Worm (Caenorhabditis elegans) whole organism, L3 larva: ENCODE data around the gene C08E8.10.

Experiments
- R02D3.7 ChIP-seq: fragments of 150-350 bp; optimal IDR thresholded peaks from 2 replicates; lab custom pipeline; 2014; ENCODE audit warnings: missing biosample characterization, missing genetic modification characterization
- ZK546.5 ChIP-seq: sonication (generic microtip); optimal IDR thresholded peaks from 2 replicates; lab custom pipeline; 2017; ENCODE audit warnings: missing biosample characterization, missing genetic modification characterization
- ama-1 ChIP-seq: fragments of 150-350 bp; optimal IDR thresholded peaks from 2 replicates; lab custom pipeline; 2018
- ceh-16 ChIP-seq: sonication (generic microtip); optimal IDR thresholded peaks from 2 replicates; lab custom pipeline; 2017; ENCODE audit warnings: missing biosample characterization, missing genetic modification characterization
- ceh-28 ChIP-seq: fragments of 150-350 bp; optimal IDR thresholded peaks from 2 replicates; lab custom pipeline; 2014; ENCODE audit warnings: missing biosample characterization, missing genetic modification reagents, missing genetic modification characterization
- ceh-82 ChIP-seq: fragments of 150-350 bp; optimal IDR thresholded peaks from 2 replicates; lab custom pipeline; 2014; ENCODE audit warnings: missing biosample characterization, missing genetic modification characterization
- ceh-9 ChIP-seq: sonication (generic microtip); optimal IDR thresholded peaks from 2 replicates; lab custom pipeline; 2018; ENCODE audit warnings: missing biosample characterization, missing genetic modification characterization
- daf-12 ChIP-seq: fragments of 150-350 bp; optimal IDR thresholded peaks from 2 replicates; lab custom pipeline; 2014; ENCODE audit warnings: missing biosample characterization, missing genetic modification reagents, missing genetic modification characterization
- egl-27 ChIP-seq: sonication (generic microtip); optimal IDR thresholded peaks from 4 replicates; lab custom pipeline; 2017; ENCODE audit warnings: missing biosample characterization, missing genetic modification reagents, missing genetic modification characterization
- elt-1 ChIP-seq: fragments of 150-350 bp; optimal IDR thresholded peaks from 2 replicates; lab custom pipeline; 2014; ENCODE audit warnings: missing biosample characterization, missing genetic modification characterization
- elt-2 ChIP-seq: sonication (generic microtip); optimal IDR thresholded peaks from 2 replicates; lab custom pipeline; 2016; ENCODE audit warnings: missing genetic modification reagents, mild to moderate bottlenecking, missing genetic modification characterization, missing compliant biosample characterization
- eor-1 ChIP-seq, 2 experiments: fragments of 150-350 bp; optimal IDR thresholded peaks; 2 replicates each; lab custom pipeline; 2014 to 2018; ENCODE audit warnings: missing biosample characterization in 2 of 2, missing genetic modification characterization in 2 of 2
- fkh-10 ChIP-seq: sonication (generic microtip); optimal IDR thresholded peaks from 2 replicates; lab custom pipeline; 2017; ENCODE audit warnings: missing biosample characterization, missing genetic modification reagents, missing genetic modification characterization
- jun-1 ChIP-seq: fragments of 150-350 bp; optimal IDR thresholded peaks from 2 replicates; lab custom pipeline; 2014; ENCODE audit warnings: missing biosample characterization, missing genetic modification reagents, missing genetic modification characterization
- lin-15B ChIP-seq: fragments of 150-350 bp; optimal IDR thresholded peaks from 2 replicates; lab custom pipeline; 2014; ENCODE audit warnings: missing biosample characterization, missing genetic modification characterization
- lin-39 ChIP-seq: fragments of 150-350 bp; optimal IDR thresholded peaks from 2 replicates; lab custom pipeline; 2018; ENCODE audit warnings: missing biosample characterization, missing genetic modification reagents, missing genetic modification characterization
- lsy-12 ChIP-seq: sonication (generic microtip); optimal IDR thresholded peaks from 2 replicates; lab custom pipeline; 2016; ENCODE audit warnings: mild to moderate bottlenecking, missing genetic modification characterization, missing compliant biosample characterization
- mdl-1 ChIP-seq: fragments of 150-350 bp; optimal IDR thresholded peaks from 2 replicates; lab custom pipeline; 2014; ENCODE audit warnings: missing biosample characterization, missing genetic modification characterization
- mml-1 ChIP-seq: fragments of 150-350 bp; sonication (generic microtip); optimal IDR thresholded peaks from 3 replicates; lab custom pipeline; 2014; ENCODE audit warnings: missing biosample characterization, missing genetic modification characterization
- nfya-1 ChIP-seq: sonication (generic microtip); optimal IDR thresholded peaks from 2 replicates; lab custom pipeline; 2017; ENCODE audit warnings: missing genetic modification characterization, mild to moderate bottlenecking, missing compliant biosample characterization, antibody characterized with exemption, moderate library complexity; ENCODE audit not compliant: insufficient read depth
- nhr-11 ChIP-seq: fragments of 150-350 bp; optimal IDR thresholded peaks from 2 replicates; lab custom pipeline; 2014; ENCODE audit warnings: missing biosample characterization, missing genetic modification characterization
- nhr-237 ChIP-seq: fragments of 150-350 bp; optimal IDR thresholded peaks from 2 replicates; lab custom pipeline; 2014; ENCODE audit warnings: missing biosample characterization, missing genetic modification characterization
- nhr-25 ChIP-seq: sonication (generic microtip); optimal IDR thresholded peaks from 2 replicates; lab custom pipeline; 2017; ENCODE audit warnings: missing biosample characterization, missing genetic modification characterization
- nhr-28 ChIP-seq: fragments of 150-350 bp; optimal IDR thresholded peaks from 2 replicates; lab custom pipeline; 2014; ENCODE audit warnings: missing biosample characterization, missing genetic modification characterization
- nhr-43 ChIP-seq: sonication (generic microtip); optimal IDR thresholded peaks from 2 replicates; lab custom pipeline; 2016; ENCODE audit warnings: mild to moderate bottlenecking, missing genetic modification characterization, missing compliant biosample characterization; ENCODE audit not compliant: poor library complexity, severe bottlenecking
- nhr-67 ChIP-seq: fragments of 150-350 bp; optimal IDR thresholded peaks from 2 replicates; lab custom pipeline; 2014; ENCODE audit warnings: missing biosample characterization, missing genetic modification characterization
- nhr-76 ChIP-seq: fragments of 150-350 bp; sonication (generic microtip); optimal IDR thresholded peaks from 5 replicates; lab custom pipeline; 2014; ENCODE audit warnings: missing biosample characterization, missing genetic modification characterization
- nhr-77 ChIP-seq: fragments of 150-350 bp; optimal IDR thresholded peaks from 2 replicates; lab custom pipeline; 2014; ENCODE audit warnings: missing biosample characterization, missing genetic modification characterization
- pha-4 ChIP-seq: fragments of 150-350 bp; optimal IDR thresholded peaks from 2 replicates; lab custom pipeline; 2014; ENCODE audit warnings: missing biosample characterization, missing genetic modification reagents, missing genetic modification characterization
- pqm-1 ChIP-seq: fragments of 150-350 bp; optimal IDR thresholded peaks from 2 replicates; lab custom pipeline; 2017; ENCODE audit warnings: missing biosample characterization, missing genetic modification characterization, inconsistent platforms
- sea-2 ChIP-seq: fragments of 150-350 bp; sonication (generic microtip); optimal IDR thresholded peaks from 4 replicates; lab custom pipeline; 2014; ENCODE audit warnings: missing biosample characterization, missing genetic modification reagents, missing genetic modification characterization
- skn-1 ChIP-seq: fragments of 150-350 bp; optimal IDR thresholded peaks from 2 replicates; lab custom pipeline; 2014; ENCODE audit warnings: missing biosample characterization, missing genetic modification characterization
- snpc-4 ChIP-seq: fragments of 150-350 bp; optimal IDR thresholded peaks from 2 replicates; lab custom pipeline; 2014; ENCODE audit warnings: missing biosample characterization, missing genetic modification characterization
- tbx-2 ChIP-seq: sonication (generic microtip); optimal IDR thresholded peaks from 2 replicates; lab custom pipeline; 2016; ENCODE audit warnings: mild to moderate bottlenecking, missing genetic modification characterization, missing compliant biosample characterization
- unc-62 ChIP-seq: fragments of 150-350 bp; sonication (generic microtip); optimal IDR thresholded peaks from 4 replicates; lab custom pipeline; 2014; ENCODE audit warnings: missing biosample characterization, missing genetic modification reagents, missing genetic modification characterization
- zag-1 ChIP-seq: fragments of 150-350 bp; optimal IDR thresholded peaks from 2 replicates; lab custom pipeline; 2014; ENCODE audit warnings: missing biosample characterization, missing genetic modification characterization
- ztf-11 ChIP-seq: fragments of 150-350 bp; optimal IDR thresholded peaks from 2 replicates; lab custom pipeline; 2014; ENCODE audit warnings: missing biosample characterization, missing genetic modification characterization
- ztf-4 ChIP-seq: fragments of 150-350 bp; optimal IDR thresholded peaks from 2 replicates; lab custom pipeline; 2014; ENCODE audit warnings: missing biosample characterization, missing genetic modification characterization

C08E8.10 gene

ce11 chrV:18359888-18360287, 20.2 kb upstream of the C08E8.10 start, which contains the start of gene C08E8.5:
C08E8.5 (minus strand) TSS chrV:18359988.
- no peak for TF ChIP-seq zag-1 (tag; lab: Kevin White, UChicago)
- TF ChIP-seq daf-12 (tag; lab: Kevin White, UChicago): no peak
- no peak for TF ChIP-seq snpc-4 (tag; lab: Kevin White, UChicago)
- TF ChIP-seq jun-1 (tag; lab: Kevin White, UChicago): no peak
- TF ChIP-seq unc-62: no peak
- no peak for TF ChIP-seq fkh-10 (GFP tag; lab: Kevin White, UChicago)
- no peak for TF ChIP-seq egl-27 (tag; lab: Kevin White, UChicago)
- TF ChIP-seq nhr-28 (tag; lab: Kevin White, UChicago): no peak
- no peak for TF ChIP-seq lin-15B (tag; lab: Kevin White, UChicago)

- TF ChIP-seq nhr-67 (tag; lab: Kevin White, UChicago) (no peak), nhr-76 (tag; lab: Kevin White, UChicago) (no peak), ama-1 (lab: Kevin White, UChicago) (no peak), nhr-77 (tag; lab: Kevin White, UChicago) (no peak), sea-2 (GFP tag; lab: Kevin White, UChicago) (no peak), unc-62 (no peak), lin-15B (tag; lab: Kevin White, UChicago) (no peak), ceh-9 (tag; lab: Kevin White, UChicago) (no peak), elt-2 (tag; lab: Kevin White, UChicago) (no peak), zag-1 (tag; lab: Kevin White, UChicago) (no peak), elt-1 (tag; lab: Kevin White, UChicago) (no peak), nhr-237 (no peak)
Observed at ce11 chrV:18355742-18356141, 16.0 kb upstream of the C08E8.10 start, which contains the start of gene C08E8.2. C08E8.2 (minus strand) TSS chrV:18355842.

ce11 chrV:18354299-18354698, 14.6 kb upstream of the C08E8.10 start:
- TF ChIP-seq lin-39 (tag; lab: Kevin White, UChicago) (no peak), skn-1 (no peak), ztf-4 (no peak), nhr-237 (no peak), nhr-67 (tag; lab: Kevin White, UChicago) (no peak), snpc-4 (tag; lab: Kevin White, UChicago) (no peak), ceh-28 (no peak), jun-1 (tag; lab: Kevin White, UChicago) (no peak), eor-1 (tag; optimal IDR thresholded peaks at IDR 0.05; lab: Kevin White, UChicago) (no peak), nhr-77 (tag; lab: Kevin White, UChicago) (no peak), daf-12 (tag; lab: Kevin White, UChicago) (no peak), R02D3.7 (no peak), elt-1 (tag; lab: Kevin White, UChicago) (no peak), mml-1 (tag; lab: Kevin White, UChicago) (no peak), pqm-1 (no peak), ZK546.5 (tag; lab: Kevin White, UChicago) (no peak), ceh-16 (tag; lab: Kevin White, UChicago) (no peak), ztf-11 (no peak)

ce11 chrV:18350721-18351120, 11.0 kb upstream of the C08E8.10 start, which contains the start of gene C08E8.11:
C08E8.11 (plus strand) TSS chrV:18351021.
- TF ChIP-seq jun-1 (tag; lab: Kevin White, UChicago) (no peak), nhr-43 (no peak), lin-39 (tag; lab: Kevin White, UChicago) (no peak), ztf-4 (no peak), nhr-67 (tag; lab: Kevin White, UChicago) (no peak), egl-27 (tag; lab: Kevin White, UChicago) (no peak), pha-4 (no peak), mdl-1 (no peak)

- no peak for TF ChIP-seq tbx-2
- TF ChIP-seq nhr-11 (tag; lab: Kevin White, UChicago): no peak
- no peak for TF ChIP-seq egl-27 (tag; lab: Kevin White, UChicago)
- TF ChIP-seq pqm-1: no peak
- TF ChIP-seq R02D3.7: no peak
- no peak for TF ChIP-seq mdl-1
- no peak for TF ChIP-seq nhr-25 (tag; lab: Kevin White, UChicago)
- no peak for TF ChIP-seq lin-15B (tag; lab: Kevin White, UChicago)
- no peak for TF ChIP-seq ceh-82 (tag; lab: Kevin White, UChicago)
- TF ChIP-seq ceh-28: no peak
- no peak for TF ChIP-seq skn-1
- no peak for TF ChIP-seq nhr-76 (tag; lab: Kevin White, UChicago)
- no peak for TF ChIP-seq nfya-1 (tag; lab: Kevin White, UChicago)
- no peak for TF ChIP-seq mml-1 (tag; lab: Kevin White, UChicago)
- no peak for TF ChIP-seq nhr-28 (tag; lab: Kevin White, UChicago)
- TF ChIP-seq lsy-12: no peak
Observed at ce11 chrV:18350046-18350445, 10.3 kb upstream of the C08E8.10 start, which contains the start of gene C08E8.3. C08E8.3 (plus strand) TSS chrV:18350129.
